Worm (Caenorhabditis elegans) whole organism, L1 larva: ENCODE results near the gene F57B1.6.

Source experiments
- fos-1 ChIP-seq: fragments of 150-350 bp; optimal IDR thresholded peaks from 2 replicates; lab custom pipeline; 2014; ENCODE audit warnings: missing biosample characterization, missing genetic modification characterization
- lin-15B ChIP-seq: fragments of 150-350 bp; sonication (generic microtip); optimal IDR thresholded peaks from 3 replicates; lab custom pipeline; 2014; ENCODE audit warnings: missing biosample characterization, missing genetic modification characterization
- nhr-76 ChIP-seq: sonication (generic microtip); optimal IDR thresholded peaks from 2 replicates; lab custom pipeline; 2017; ENCODE audit warnings: missing biosample characterization, missing genetic modification characterization

DNA sequence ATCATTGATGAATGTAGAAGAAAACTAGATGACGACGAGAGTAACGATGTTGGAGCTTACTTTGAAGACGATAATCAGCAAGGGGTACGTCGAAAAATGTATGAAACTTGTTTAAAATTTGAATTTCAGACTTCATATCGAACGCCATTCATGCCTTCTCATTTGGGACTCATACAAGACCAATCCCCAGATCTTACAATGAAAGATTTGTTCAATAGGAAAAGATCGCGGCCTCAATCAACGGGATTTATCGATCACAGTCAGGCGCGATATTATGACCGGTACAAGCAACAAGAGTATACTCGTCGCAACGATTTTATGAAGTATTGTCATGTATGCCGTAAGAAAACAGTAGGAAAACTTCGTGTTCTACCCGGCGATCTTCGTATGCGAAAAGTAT, 32.6 kb upstream of the F57B1.6 start:
- TF ChIP-seq lin-15B (tag; lab: Kevin White, UChicago), result no peak
- no peak for TF ChIP-seq nhr-76 (tag; lab: Kevin White, UChicago)
- TF ChIP-seq fos-1 (tag; lab: Kevin White, UChicago), result no peak
